Fruit fly (Drosophila melanogaster) whole organism, embryonic: ENCODE measurements around the gene unc-4.

ENCODE experiments used
- CG10979 ChIP-seq: fragments of 200-800 bp; sonication (Bioruptor generic); optimal IDR thresholded peaks from 2 replicates; lab custom pipeline; 2018; ENCODE audit warnings: missing biosample characterization, mild to moderate bottlenecking, missing genetic modification characterization, moderate library complexity
- CG14667 ChIP-seq: fragments of 200-800 bp; sonication (Bioruptor generic); IDR thresholded peaks from 2 replicates; pipeline ENCODE4 v1.3.6; 2022; ENCODE audit warnings: missing biosample characterization, missing genetic modification characterization
- CG31224 ChIP-seq: fragments of 200-800 bp; sonication (Bioruptor generic); IDR thresholded peaks from 2 replicates; pipeline ENCODE4 v1.3.6; 2022; ENCODE audit warnings: missing biosample characterization, missing genetic modification characterization
- CG32532 ChIP-seq: fragments of 200-800 bp; sonication (Bioruptor generic); IDR thresholded peaks from 2 replicates; pipeline ENCODE4 v1.3.6; 2022; ENCODE audit warnings: missing biosample characterization, missing genetic modification characterization
- CG5953 ChIP-seq: fragments of 200-800 bp; sonication (Bioruptor generic); IDR thresholded peaks from 2 replicates; pipeline ENCODE4 v1.3.6; 2022; ENCODE audit warnings: missing biosample characterization, missing genetic modification characterization
- CG6854 ChIP-seq: fragments of 200-800 bp; sonication (Bioruptor generic); optimal IDR thresholded peaks from 3 replicates; lab custom pipeline; 2017; ENCODE audit warnings: missing biosample characterization, mild to moderate bottlenecking, missing genetic modification characterization
- CG8478 ChIP-seq: fragments of >200 bp; optimal IDR thresholded peaks from 2 replicates; lab custom pipeline; 2018
- CG9609 ChIP-seq: fragments of 200-800 bp; sonication (Bioruptor generic); optimal IDR thresholded peaks from 3 replicates; lab custom pipeline; 2016; ENCODE audit warnings: missing biosample characterization, missing genetic modification characterization
- CrebB ChIP-seq: fragments of 200-800 bp; sonication (Bioruptor generic); optimal IDR thresholded peaks from 3 replicates; lab custom pipeline; 2018; ENCODE audit warnings: missing biosample characterization, mild to moderate bottlenecking, missing genetic modification characterization
- D ChIP-seq, 2 experiments: fragments of 200-800 bp in 1 of 2; fragments of >200 bp in 1 of 2; sonication (Bioruptor generic) in 1 of 2; optimal IDR thresholded peaks; 2 replicates in 1 of 2; 3 replicates in 1 of 2; lab custom pipeline; 2017; ENCODE audit warnings: mild to moderate bottlenecking in 1 of 2, missing biosample characterization in 1 of 2, missing genetic modification characterization in 1 of 2, missing genetic modification reagents in 1 of 2
- Dbx ChIP-seq: fragments of 200-800 bp; sonication (Bioruptor generic); IDR thresholded peaks from 3 replicates; pipeline ENCODE4 v1.3.6; 2022; ENCODE audit warnings: missing biosample characterization, missing genetic modification characterization
- HmgD ChIP-seq: fragments of 200-800 bp; sonication (Bioruptor generic); optimal IDR thresholded peaks from 3 replicates; lab custom pipeline; 2016; ENCODE audit warnings: missing biosample characterization, missing genetic modification characterization
- Hr51 ChIP-seq, 2 experiments: fragments of 200-800 bp; sonication (Bioruptor generic); optimal IDR thresholded peaks; 2 replicates in 1 of 2; 3 replicates in 1 of 2; lab custom pipeline; 2016 to 2018; ENCODE audit warnings: missing biosample characterization in 2 of 2, missing genetic modification characterization in 2 of 2, mild to moderate bottlenecking in 1 of 2, moderate library complexity in 1 of 2
- Lhr ChIP-seq: fragments of 200-800 bp; sonication (Bioruptor generic); optimal IDR thresholded peaks from 3 replicates; lab custom pipeline; 2017; ENCODE audit warnings: mild to moderate bottlenecking, missing biosample characterization, missing genetic modification reagents, missing genetic modification characterization
- Mrtf ChIP-seq: fragments of 200-800 bp; sonication (Bioruptor generic); IDR thresholded peaks from 3 replicates; pipeline ENCODE4 v1.3.6; 2022; ENCODE audit warnings: missing biosample characterization, missing genetic modification characterization
- NFAT ChIP-seq: fragments of 200-800 bp; sonication (Bioruptor generic); IDR thresholded peaks from 2 replicates; pipeline ENCODE4 v1.3.6; 2022; ENCODE audit warnings: missing biosample characterization, missing genetic modification characterization
- Nf-YA ChIP-seq: fragments of 200-800 bp; sonication (Bioruptor generic); IDR thresholded peaks from 2 replicates; pipeline ENCODE4 v1.3.6; 2022; ENCODE audit warnings: missing biosample characterization, missing genetic modification characterization
- Sry-β ChIP-seq: fragments of 200-800 bp; sonication (Bioruptor generic); optimal IDR thresholded peaks from 2 replicates; lab custom pipeline; 2018; ENCODE audit warnings: missing biosample characterization, mild to moderate bottlenecking, missing genetic modification characterization, moderate library complexity
- bbx ChIP-seq: fragments of 200-800 bp; sonication (Bioruptor generic); IDR thresholded peaks from 2 replicates; pipeline ENCODE4 v1.3.6; 2022; ENCODE audit warnings: missing biosample characterization, missing genetic modification characterization; ENCODE audit not compliant: partially characterized antibody
- cad ChIP-seq: fragments of >200 bp; optimal IDR thresholded peaks from 2 replicates; lab custom pipeline; 2017; ENCODE audit warnings: missing biosample characterization, missing genetic modification characterization
- caup ChIP-seq: fragments of 200-800 bp; sonication (Bioruptor generic); optimal IDR thresholded peaks from 3 replicates; lab custom pipeline; 2017; ENCODE audit warnings: missing biosample characterization, mild to moderate bottlenecking, missing genetic modification characterization, moderate library complexity; ENCODE audit not compliant: severe bottlenecking
- cg ChIP-seq: fragments of 200-800 bp; sonication (Bioruptor generic); optimal IDR thresholded peaks from 3 replicates; lab custom pipeline; 2019; ENCODE audit warnings: missing biosample characterization, mild to moderate bottlenecking, missing genetic modification characterization, moderate library complexity
- chif ChIP-seq, 2 experiments: fragments of 200-800 bp; sonication (Bioruptor generic); optimal IDR thresholded peaks; 3 replicates each; lab custom pipeline; 2016; ENCODE audit warnings: missing biosample characterization in 2 of 2, missing genetic modification characterization in 2 of 2
- croc ChIP-seq: fragments of 200-800 bp; sonication (Bioruptor generic); conservative IDR thresholded peaks from 3 replicates; pipeline ENCODE4 v1.3.6; 2022; ENCODE audit warnings: missing biosample characterization, missing genetic modification characterization
- da ChIP-seq: fragments of 200-800 bp; sonication (Bioruptor generic); optimal IDR thresholded peaks from 2 replicates; lab custom pipeline; 2016; ENCODE audit warnings: missing biosample characterization, missing genetic modification characterization
- ems ChIP-seq: fragments of 200-800 bp; sonication (Bioruptor generic); optimal IDR thresholded peaks from 3 replicates; lab custom pipeline; 2016; ENCODE audit warnings: missing biosample characterization, missing genetic modification characterization
- ewg ChIP-seq: fragments of 200-800 bp; sonication (Bioruptor generic); optimal IDR thresholded peaks from 3 replicates; lab custom pipeline; 2017; ENCODE audit warnings: mild to moderate bottlenecking, missing biosample characterization, missing genetic modification reagents, missing genetic modification characterization
- gcm ChIP-seq: fragments of 200-800 bp; sonication (Bioruptor generic); optimal IDR thresholded peaks from 2 replicates; lab custom pipeline; 2019; ENCODE audit warnings: missing biosample characterization, mild to moderate bottlenecking, missing genetic modification characterization, moderate library complexity
- gcm2 ChIP-seq: fragments of 200-800 bp; sonication (Bioruptor generic); optimal IDR thresholded peaks from 2 replicates; lab custom pipeline; 2016; ENCODE audit warnings: missing biosample characterization, missing genetic modification characterization
- jing ChIP-seq: fragments of 200-800 bp; sonication (Bioruptor generic); optimal IDR thresholded peaks from 2 replicates; lab custom pipeline; 2018; ENCODE audit warnings: missing biosample characterization, mild to moderate bottlenecking, missing genetic modification characterization
- nerfin-2 ChIP-seq: fragments of 200-800 bp; sonication (Bioruptor generic); IDR thresholded peaks from 2 replicates; pipeline ENCODE4 v1.3.6; 2022; ENCODE audit warnings: missing biosample characterization, missing genetic modification characterization; ENCODE audit not compliant: partially characterized antibody
- oc ChIP-seq: fragments of 200-800 bp; sonication (Bioruptor generic); optimal IDR thresholded peaks from 2 replicates; lab custom pipeline; 2018; ENCODE audit warnings: missing biosample characterization, mild to moderate bottlenecking, missing genetic modification characterization, moderate library complexity
- phol ChIP-seq: fragments of 200-800 bp; sonication (Bioruptor generic); optimal IDR thresholded peaks from 3 replicates; lab custom pipeline; 2018; ENCODE audit warnings: missing biosample characterization, mild to moderate bottlenecking, missing genetic modification characterization, moderate library complexity
- pita ChIP-seq: fragments of 200-800 bp; sonication (Bioruptor generic); optimal IDR thresholded peaks from 2 replicates; lab custom pipeline; 2017; ENCODE audit warnings: missing biosample characterization, mild to moderate bottlenecking, missing genetic modification characterization
- pum ChIP-seq: fragments of 200-800 bp; sonication (Bioruptor generic); optimal IDR thresholded peaks from 2 replicates; lab custom pipeline; 2016; ENCODE audit warnings: missing biosample characterization, missing genetic modification characterization
- rib ChIP-seq: fragments of 200-800 bp; sonication (Bioruptor generic); IDR thresholded peaks from 2 replicates; pipeline ENCODE4 v1.3.6; 2022; ENCODE audit warnings: missing biosample characterization, missing genetic modification characterization
- sima ChIP-seq: fragments of 200-800 bp; sonication (Bioruptor generic); optimal IDR thresholded peaks from 2 replicates; lab custom pipeline; 2016; ENCODE audit warnings: missing biosample characterization, missing genetic modification characterization
- so ChIP-seq: fragments of 200-800 bp; sonication (Bioruptor generic); IDR thresholded peaks from 3 replicates; pipeline ENCODE4 v1.3.6; 2022; ENCODE audit warnings: missing biosample characterization, missing genetic modification characterization
- yki ChIP-seq: fragments of >200 bp; optimal IDR thresholded peaks from 3 replicates; lab custom pipeline; 2018

unc-4 gene

DNA sequence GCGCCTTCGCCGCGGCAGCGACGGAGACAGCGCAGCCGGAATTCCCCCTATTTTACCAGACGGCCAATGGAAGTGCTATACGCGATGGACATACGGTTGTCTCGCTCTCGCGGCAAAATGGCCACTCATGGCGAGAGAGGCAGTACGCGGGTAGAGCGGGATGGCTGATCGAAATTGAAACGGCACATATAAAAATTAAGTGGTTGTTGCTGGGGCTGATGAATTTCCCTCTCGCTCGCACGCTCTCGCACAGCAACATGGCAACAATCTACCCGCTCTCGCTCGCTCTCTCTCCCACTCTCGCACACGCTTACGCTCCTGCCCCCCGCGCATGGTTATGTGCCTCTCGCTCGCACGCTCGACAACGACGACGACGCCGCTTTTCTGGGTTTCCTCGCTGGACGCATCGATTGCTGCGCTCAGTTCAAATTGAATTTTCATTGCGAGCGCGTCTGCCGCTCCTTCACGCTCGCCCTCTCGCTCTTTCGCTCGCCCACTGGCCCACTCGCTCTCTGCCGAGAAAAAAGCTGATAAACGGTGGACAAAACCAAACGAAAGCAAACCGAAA lies at the start of gene unc-4 (continued):
- TF ChIP-seq CrebB (tag; lab: Kevin White, UChicago) (no peak), Hr51 (GFP tag; optimal IDR thresholded peaks at IDR 0.05; lab: Kevin White, UChicago) (no peak), Sry-β (no peak), Lhr (no peak), croc (GFP tag; lab: Robert Waterston, UW) (no peak), oc (tag; lab: Kevin White, UChicago) (peak; percentile 29), CG10979 (no peak), bbx (GFP tag; lab: Robert Waterston, UW) (peak; percentile 42; the same call in 1 of the 2 replicates), HmgD (GFP tag; lab: Kevin White, UChicago) (peak; percentile 80), nerfin-2 (GFP tag; lab: Robert Waterston, UW) (no peak; the same call in 1 of the 2 replicates), pum (GFP tag; lab: Kevin White, UChicago) (no peak), yki (lab: Kevin White, UChicago) (peak; percentile 18), sima (no peak), D (optimal IDR thresholded peaks at IDR 0.05; lab: Kevin White, UChicago) (peak; percentile 79), D (GFP tag; optimal IDR thresholded peaks at IDR 0.05; lab: Kevin White, UChicago) (no peak), Dbx (GFP tag; lab: Robert Waterston, UW) (no peak), cg (GFP tag; lab: Kevin White, UChicago) (peak; percentile 80), ems (GFP tag; lab: Kevin White, UChicago) (no peak), Mrtf (GFP tag; lab: Robert Waterston, UW) (no peak), gcm2 (GFP tag; lab: Kevin White, UChicago) (no peak), chif (GFP tag; optimal IDR thresholded peaks at IDR 0.05; lab: Kevin White, UChicago) (peak in 1 of 2 experiments; percentile 15), cad (peak; percentile 39), CG8478 (lab: Kevin White, UChicago) (peak; percentile 100), CG31224 (GFP tag; lab: Robert Waterston, UW) (no peak), CG14667 (no peak), NFAT (GFP tag; lab: Robert Waterston, UW) (no peak), jing (GFP tag; lab: Kevin White, UChicago) (peak; percentile 30), gcm (peak; percentile 49), pita (GFP tag; lab: Kevin White, UChicago) (no peak), so (GFP tag; lab: Robert Waterston, UW) (no peak), CG9609 (GFP tag; lab: Kevin White, UChicago) (no peak), ewg (GFP tag; lab: Kevin White, UChicago) (peak; percentile 88), phol (peak; percentile 93), da (GFP tag; lab: Kevin White, UChicago) (no peak), Nf-YA (GFP tag; lab: Robert Waterston, UW) (peak; percentile 97), CG6854 (GFP tag; lab: Kevin White, UChicago) (no peak), rib (peak; percentile 50; the same call in 1 of the 2 replicates), CG32532 (GFP tag; lab: Robert Waterston, UW) (peak; percentile 46; the same call in 1 of the 2 replicates), CG5953 (GFP tag; lab: Robert Waterston, UW) (no peak), caup (GFP tag; lab: Kevin White, UChicago) (no peak)
